Worm (Caenorhabditis elegans): Measurements from ENCODE around the gene clec-174.
"Not testable (repeated sequence)": the region's sequence is repeated elsewhere in the genome, so short reads cannot be mapped to it uniquely, and the experiment has no call there.

The clec-174 gene

DNA sequence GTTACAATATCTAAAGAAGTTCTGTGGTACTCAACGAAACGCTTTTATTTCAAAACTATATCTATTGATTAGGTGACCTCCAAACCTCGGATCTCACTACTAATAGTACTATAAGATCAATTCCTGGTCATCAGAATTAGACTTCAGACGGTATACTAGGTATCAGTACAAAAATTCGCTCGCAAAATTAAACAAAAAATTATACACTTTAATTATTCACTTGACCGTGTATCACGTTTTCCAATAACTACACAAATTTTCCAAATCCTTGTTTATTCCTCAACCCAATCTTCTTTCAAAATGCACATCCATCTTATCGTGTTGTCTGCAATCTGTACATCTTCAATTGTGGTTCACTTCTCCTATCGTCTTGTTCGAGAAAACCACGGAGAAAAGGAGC lies 23.3 kb downstream of the clec-174 start, which contains the start of gene F56D6.23:
TSS of gene F56D6.23 (plus strand) at position 301 of the 400 bp plus-strand sequence.
- TF ChIP-seq sptf-1 (tag; optimal IDR thresholded peaks at IDR 0.05): no peak
- no peak for TF ChIP-seq elt-1 (tag; optimal IDR thresholded peaks at IDR 0.05; ENCODE audit: borderline replicate concordance, insufficient read depth)
- TF ChIP-seq pha-4 (tag; optimal IDR thresholded peaks at IDR 0.05): no peak
- no peak for TF ChIP-seq ham-2 (GFP tag; optimal IDR thresholded peaks at IDR 0.05)
- TF ChIP-seq ceh-43 (GFP tag; optimal IDR thresholded peaks at IDR 0.05): no peak
- TF ChIP-seq snpc-4 (tag; optimal IDR thresholded peaks at IDR 0.05): no peak
- TF ChIP-seq lin-13 (tag; optimal IDR thresholded peaks at IDR 0.05): no peak
- TF ChIP-seq unc-120 (tag; optimal IDR thresholded peaks at IDR 0.05; ENCODE audit: poor library complexity, severe bottlenecking): no peak
- no peak for TF ChIP-seq flh-1 (GFP tag; optimal IDR thresholded peaks at IDR 0.05)
- no peak for TF ChIP-seq ceh-39 (tag; optimal IDR thresholded peaks at IDR 0.05)
- TF ChIP-seq nhr-76 (tag; optimal IDR thresholded peaks at IDR 0.05): no peak
- TF ChIP-seq zip-8 (tag; optimal IDR thresholded peaks at IDR 0.05): no peak
- TF ChIP-seq elt-3 (tag; optimal IDR thresholded peaks at IDR 0.05): no peak
- TF ChIP-seq unc-62 (GFP tag; optimal IDR thresholded peaks at IDR 0.05): no peak
- no peak for TF ChIP-seq M03D4.4 (tag; optimal IDR thresholded peaks at IDR 0.05)

DNA sequence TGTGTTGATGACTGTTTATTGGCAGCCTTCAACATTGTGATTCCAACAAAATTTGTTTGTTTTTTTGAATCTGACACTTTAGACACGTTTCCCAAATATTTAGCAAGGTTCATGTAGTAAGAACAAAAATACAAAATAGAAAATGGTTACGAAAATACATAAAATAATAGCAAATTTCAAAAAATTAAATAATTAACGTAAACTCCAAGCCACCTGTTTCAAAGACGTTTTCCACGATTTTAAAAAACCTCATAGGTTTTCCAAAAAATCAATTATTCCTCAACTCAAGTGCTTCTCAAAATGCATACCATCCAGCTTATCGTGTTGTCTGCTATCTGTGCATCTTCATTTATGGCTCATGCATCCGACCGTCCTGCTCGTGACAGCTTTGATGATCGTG lies 24.1 kb downstream of the clec-174 start, which contains the start of gene F56D6.14:
TSS of gene F56D6.14 (plus strand) at position 301 of the 400 bp plus-strand sequence.
- TF ChIP-seq pha-4 (tag; optimal IDR thresholded peaks at IDR 0.05) (no peak), flh-1 (GFP tag; optimal IDR thresholded peaks at IDR 0.05) (no peak), tbx-8 (GFP tag; optimal IDR thresholded peaks at IDR 0.05) (no peak), ceh-39 (tag; optimal IDR thresholded peaks at IDR 0.05) (no peak), nhr-76 (tag; optimal IDR thresholded peaks at IDR 0.05) (no peak), zip-8 (tag; optimal IDR thresholded peaks at IDR 0.05) (no peak), lin-13 (tag; optimal IDR thresholded peaks at IDR 0.05) (no peak), lsy-2 (tag; optimal IDR thresholded peaks at IDR 0.05) (no peak), blmp-1 (tag; optimal IDR thresholded peaks at IDR 0.05) (no peak), sptf-1 (tag; optimal IDR thresholded peaks at IDR 0.05) (no peak), unc-62 (GFP tag; optimal IDR thresholded peaks at IDR 0.05) (no peak), nhr-28 (tag; optimal IDR thresholded peaks at IDR 0.05) (no peak), bed-3 (GFP tag; optimal IDR thresholded peaks at IDR 0.05) (no peak), mab-5 (tag; optimal IDR thresholded peaks at IDR 0.05) (no peak)

DNA sequence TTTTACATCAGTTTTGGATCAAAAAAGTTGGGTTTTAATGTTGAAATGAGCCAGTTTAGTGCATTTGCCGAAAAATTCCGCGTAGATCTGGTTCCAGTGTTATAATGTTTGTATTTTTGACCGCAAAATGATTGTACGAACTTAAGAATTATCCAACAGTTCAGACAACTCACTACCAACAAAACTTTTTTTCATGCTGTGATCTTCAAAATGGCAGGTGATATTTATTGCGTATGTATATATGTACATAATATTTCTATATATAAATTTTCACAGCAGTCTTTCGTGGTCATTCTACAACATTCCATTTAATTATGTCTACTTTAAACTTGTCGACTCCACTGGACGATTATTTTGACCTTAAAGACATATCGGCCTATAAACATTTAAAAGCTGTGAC lies 26.2 kb downstream of the clec-174 start, which contains the start of gene srz-20:
TSS of gene srz-20 (plus strand) at position 301 of the 400 bp plus-strand sequence.
- TF ChIP-seq nhr-76 (tag; optimal IDR thresholded peaks at IDR 0.05): no peak
- no peak for TF ChIP-seq ceh-39 (tag; optimal IDR thresholded peaks at IDR 0.05)
- no peak for TF ChIP-seq lin-13 (tag; optimal IDR thresholded peaks at IDR 0.05)
- no peak for TF ChIP-seq nhr-237 (tag; optimal IDR thresholded peaks at IDR 0.05)
- TF ChIP-seq mls-2 (tag; optimal IDR thresholded peaks at IDR 0.05): no peak
- no peak for TF ChIP-seq pha-4 (tag; optimal IDR thresholded peaks at IDR 0.05)
- TF ChIP-seq ces-1 (GFP tag; optimal IDR thresholded peaks at IDR 0.05): no peak
- no peak for TF ChIP-seq elt-3 (tag; optimal IDR thresholded peaks at IDR 0.05)
- no peak for TF ChIP-seq M03D4.4 (tag; optimal IDR thresholded peaks at IDR 0.05)
- TF ChIP-seq mep-1 (tag; optimal IDR thresholded peaks at IDR 0.05): no peak
- TF ChIP-seq lsy-2 (tag; optimal IDR thresholded peaks at IDR 0.05): no peak
- TF ChIP-seq blmp-1 (tag; optimal IDR thresholded peaks at IDR 0.05): no peak

DNA sequence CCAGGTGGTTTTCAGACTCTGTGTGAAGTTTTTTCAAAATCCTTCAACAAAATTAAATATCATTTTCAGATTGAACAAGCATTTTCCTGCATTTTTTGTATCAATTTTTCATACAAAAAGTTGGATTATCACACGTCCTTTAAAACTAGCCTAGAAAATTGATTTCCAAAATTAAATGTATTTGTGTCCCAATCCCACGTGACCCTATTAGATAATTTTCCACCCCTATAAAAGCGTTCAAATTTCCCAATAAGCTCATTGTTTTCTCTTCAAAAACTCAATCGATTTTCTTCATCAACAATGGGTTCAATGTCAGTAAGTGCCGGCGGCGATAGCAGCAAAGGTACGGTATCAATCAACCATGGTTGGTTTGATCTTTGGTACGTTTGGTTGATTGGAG lies 27.0 kb downstream of the clec-174 start, which contains the start of gene F56D6.19:
TSS of gene F56D6.19 (plus strand) at position 301 of the 400 bp plus-strand sequence.
- TF ChIP-seq ceh-39 (tag; optimal IDR thresholded peaks at IDR 0.05) (no peak), nhr-237 (tag; optimal IDR thresholded peaks at IDR 0.05) (no peak), nhr-28 (tag; optimal IDR thresholded peaks at IDR 0.05) (no peak), ham-2 (GFP tag; optimal IDR thresholded peaks at IDR 0.05) (no peak), cnd-1 (tag; optimal IDR thresholded peaks at IDR 0.05) (no peak)

DNA sequence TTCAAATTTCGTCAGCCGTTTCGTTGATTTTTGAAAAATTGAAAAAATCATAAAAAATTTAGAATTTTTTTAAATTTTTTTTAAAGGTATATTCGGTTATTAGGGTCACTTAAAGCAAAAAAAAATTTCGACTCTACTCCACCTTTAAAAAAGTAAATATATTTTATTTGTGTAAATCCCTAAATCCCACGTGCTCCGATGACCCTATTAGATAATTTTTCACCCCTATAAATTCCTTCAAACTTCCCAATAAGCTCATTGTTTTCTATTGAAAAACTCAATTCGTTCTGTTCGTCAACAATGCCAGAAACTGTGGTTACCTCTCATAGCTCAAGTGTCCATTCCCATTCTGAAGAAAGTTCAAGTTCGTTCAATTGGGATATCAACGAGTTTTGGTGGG lies 28.9 kb downstream of the clec-174 start, which contains the start of gene F56D6.20:
TSS of gene F56D6.20 (plus strand) at position 301 of the 400 bp plus-strand sequence.
- no peak for TF ChIP-seq unc-39 (tag; optimal IDR thresholded peaks at IDR 0.05)
- TF ChIP-seq lin-13 (tag; optimal IDR thresholded peaks at IDR 0.05): no peak
- TF ChIP-seq flh-1 (GFP tag; optimal IDR thresholded peaks at IDR 0.05): no peak
- no peak for TF ChIP-seq lin-32 (GFP tag; optimal IDR thresholded peaks at IDR 0.05)
- no peak for TF ChIP-seq blmp-1 (tag; optimal IDR thresholded peaks at IDR 0.05)
- TF ChIP-seq elt-3 (tag; optimal IDR thresholded peaks at IDR 0.05): no peak
- no peak for TF ChIP-seq elt-1 (tag; optimal IDR thresholded peaks at IDR 0.05; ENCODE audit: borderline replicate concordance, insufficient read depth)

- TF ChIP-seq sptf-1, zip-8, nhr-76 (tag; optimal IDR thresholded peaks at IDR 0.05): not testable (repeated sequence)
These were observed 29.7 kb downstream of the clec-174 start, which contains the start of gene F56D6.18 for ce11 chrIV:3911848-3912247. Gene F56D6.18 (minus strand): TSS chrIV:3911948.

All from whole organism, mixed stage, embryonic.